Worm (Caenorhabditis elegans): ENCODE measurements around the gene B0353.1.
"Not testable (repeated sequence)": the region's sequence is repeated elsewhere in the genome, so short reads cannot be mapped to it uniquely, and the experiment has no call there.

- TF ChIP-seq ztf-23 (GFP tag; IDR thresholded peaks at IDR 0.05): peak; percentile 50; the same call in 1 of the 2 replicates
- not testable (repeated sequence) for TF ChIP-seq tab-1 (GFP tag; IDR thresholded peaks at IDR 0.05); med-1 (GFP tag; optimal IDR thresholded peaks at IDR 0.05; ENCODE audit: insufficient read depth); ref-1 (GFP tag; conservative IDR thresholded peaks at IDR 0.05); T22C8.4 (GFP tag; IDR thresholded peaks at IDR 0.05); cog-1 (tag; optimal IDR thresholded peaks at IDR 0.05); flt-1 (GFP tag; IDR thresholded peaks at IDR 0.05)
Measured at ce11 chrIII:536297-536696, 19.5 kb upstream of the B0353.1 start.
